Fruit fly (Drosophila melanogaster): ENCODE measurements around the gene CG15432.

CG15432 gene

DNA sequence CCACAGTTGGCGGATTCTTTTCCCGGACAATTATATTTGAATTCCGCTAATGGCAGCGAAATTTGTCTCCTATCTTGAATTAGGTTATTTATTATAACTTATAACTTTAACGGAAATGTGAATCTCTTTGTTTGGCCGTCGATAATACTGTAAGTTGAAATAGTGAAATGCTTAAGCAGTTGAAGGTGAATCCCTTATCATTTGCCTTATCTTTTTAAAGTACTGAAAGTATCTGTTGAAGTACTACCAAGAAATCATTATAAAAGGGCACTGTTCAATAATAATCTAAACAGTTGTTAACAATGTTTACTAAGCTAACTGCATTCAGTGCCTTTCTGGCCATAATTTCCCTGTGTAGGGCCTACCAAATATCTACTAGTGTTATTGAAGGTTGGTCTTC lies 31.3 kb upstream of the CG15432 start, which contains the start of gene CG43055:
CG43055 (plus strand) TSS at position 301 of the 400 bp plus-strand sequence.
- TF ChIP-seq CG14965 (GFP tag; optimal IDR thresholded peaks at IDR 0.05; ENCODE audit: borderline replicate concordance) (no peak), sens (GFP tag) (peak; percentile 9)

DNA sequence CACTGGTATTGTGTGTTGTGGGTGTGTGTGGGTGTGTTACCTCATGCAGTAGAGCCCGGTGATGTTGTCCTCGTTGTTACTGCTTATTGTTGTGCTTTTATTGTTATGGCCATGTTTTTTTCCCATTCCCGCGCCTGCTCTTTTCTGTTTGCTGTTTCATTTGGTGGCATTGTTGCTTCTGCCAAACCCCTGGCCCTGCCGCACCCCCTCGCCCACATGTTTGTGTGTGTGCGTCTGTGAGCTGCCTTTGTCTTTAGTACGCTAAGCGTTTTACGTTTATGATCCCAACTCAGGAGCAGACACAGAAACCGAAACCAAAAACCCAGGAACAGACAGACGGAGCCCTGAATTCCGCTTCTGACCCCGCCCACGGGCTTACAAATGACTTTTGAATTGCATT lies 28.1 kb upstream of the CG15432 start:
- TF ChIP-seq scrt (GFP tag; optimal IDR thresholded peaks at IDR 0.05) (peak; percentile 70), hkb (optimal IDR thresholded peaks at IDR 0.05) (no peak), hkb (GFP tag; IDR thresholded peaks at IDR 0.05) (no peak), abd-A (tag; optimal IDR thresholded peaks at IDR 0.05) (peak; percentile 77), CG3065 (GFP tag; optimal IDR thresholded peaks at IDR 0.05) (no peak), crol (GFP tag; IDR thresholded peaks at IDR 0.05) (peak; percentile 26; the same call in 1 of the 2 replicates), bcd (GFP tag; optimal IDR thresholded peaks at IDR 0.05) (no peak)

DNA sequence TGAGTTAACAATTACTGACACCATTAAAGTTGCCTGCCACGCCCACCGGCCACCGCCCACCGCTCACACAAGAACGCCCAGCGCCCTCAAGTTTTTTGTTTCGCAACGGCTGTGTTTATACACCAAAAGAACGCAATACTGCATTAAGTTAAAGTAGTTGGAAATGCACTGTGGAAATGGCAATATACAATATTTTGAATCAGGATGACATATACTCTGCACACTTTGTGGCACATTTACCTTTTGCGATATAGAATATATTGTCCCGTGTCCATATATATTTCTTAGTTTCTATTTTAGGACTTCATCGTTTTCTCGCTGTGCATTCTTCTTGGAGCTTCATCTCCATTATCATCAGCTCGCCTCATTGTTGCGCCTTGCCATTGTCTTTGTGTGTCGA lies 26.0 kb upstream of the CG15432 start:
- TF ChIP-seq Opbp (GFP tag; IDR thresholded peaks at IDR 0.05; ENCODE audit: partially characterized antibody) (no peak), Med (GFP tag) (peak; percentile 50), CG43689 (GFP tag; IDR thresholded peaks at IDR 0.05) (no peak), esg (GFP tag; conservative IDR thresholded peaks at IDR 0.05) (no peak), CG1233 (GFP tag; optimal IDR thresholded peaks at IDR 0.05) (no peak), wor (GFP tag; IDR thresholded peaks at IDR 0.05) (no peak), Taf1 (GFP tag; IDR thresholded peaks at IDR 0.05) (no peak), caup (GFP tag; optimal IDR thresholded peaks at IDR 0.05; ENCODE audit: severe bottlenecking) (no peak), otp (GFP tag; IDR thresholded peaks at IDR 0.05) (no peak), ttk (GFP tag; IDR thresholded peaks at IDR 0.05) (no peak), lab (GFP tag; optimal IDR thresholded peaks at IDR 0.05) (no peak), CG2199 (GFP tag; IDR thresholded peaks at IDR 0.05) (no peak), Abd-B (GFP tag; optimal IDR thresholded peaks at IDR 0.05) (no peak), emc (GFP tag; optimal IDR thresholded peaks at IDR 0.05) (no peak), stc (GFP tag; IDR thresholded peaks at IDR 0.05) (no peak), row (GFP tag; IDR thresholded peaks at IDR 0.05) (peak; percentile 26; the same call in 1 of the 3 replicates), Drgx (GFP tag; IDR thresholded peaks at IDR 0.05) (0 out of 2 replicates have a peak, but pooled peaks have one; percentile 34), trh (GFP tag; optimal IDR thresholded peaks at IDR 0.05) (no peak), CG12391 (tag; optimal IDR thresholded peaks at IDR 0.05) (no peak), bcd (GFP tag; optimal IDR thresholded peaks at IDR 0.05) (no peak)

DNA sequence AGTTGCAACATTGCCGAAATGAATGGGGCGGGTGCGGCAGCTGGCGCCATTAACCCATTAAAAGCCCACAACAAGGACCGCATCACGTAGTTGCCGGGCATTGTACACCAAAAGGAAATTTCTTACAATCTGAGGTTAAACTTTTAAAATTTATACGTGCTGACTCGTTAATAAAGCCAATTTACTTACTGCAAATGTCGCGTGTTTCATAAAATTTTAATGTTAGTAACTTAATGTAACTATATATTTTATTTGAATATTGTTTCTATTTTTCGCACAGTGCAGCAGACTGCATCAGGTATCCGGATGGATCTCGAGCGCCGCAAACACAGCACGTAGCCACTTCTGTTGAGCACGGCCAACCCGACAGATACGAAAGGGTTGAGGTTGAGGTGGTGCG lies 25.2 kb upstream of the CG15432 start:
- no peak for TF ChIP-seq CG30431 (GFP tag; optimal IDR thresholded peaks at IDR 0.05)
- TF ChIP-seq cad (GFP tag; optimal IDR thresholded peaks at IDR 0.05): no peak
- TF ChIP-seq bsh (GFP tag; optimal IDR thresholded peaks at IDR 0.05): peak in 1 of 2 experiments; percentile 41
- TF ChIP-seq unc-4 (GFP tag; IDR thresholded peaks at IDR 0.05; ENCODE audit: partially characterized antibody): no peak
- no peak for TF ChIP-seq Camta (GFP tag; optimal IDR thresholded peaks at IDR 0.05)
- peak; percentile 25; the same call in 1 of the 2 replicates for TF ChIP-seq Drgx (GFP tag; IDR thresholded peaks at IDR 0.05)
- no peak for TF ChIP-seq Mes4 (GFP tag; optimal IDR thresholded peaks at IDR 0.05)
- no peak for TF ChIP-seq Dref (GFP tag; IDR thresholded peaks at IDR 0.05)
- TF ChIP-seq Bteb2 (GFP tag; optimal IDR thresholded peaks at IDR 0.05): no peak

DNA sequence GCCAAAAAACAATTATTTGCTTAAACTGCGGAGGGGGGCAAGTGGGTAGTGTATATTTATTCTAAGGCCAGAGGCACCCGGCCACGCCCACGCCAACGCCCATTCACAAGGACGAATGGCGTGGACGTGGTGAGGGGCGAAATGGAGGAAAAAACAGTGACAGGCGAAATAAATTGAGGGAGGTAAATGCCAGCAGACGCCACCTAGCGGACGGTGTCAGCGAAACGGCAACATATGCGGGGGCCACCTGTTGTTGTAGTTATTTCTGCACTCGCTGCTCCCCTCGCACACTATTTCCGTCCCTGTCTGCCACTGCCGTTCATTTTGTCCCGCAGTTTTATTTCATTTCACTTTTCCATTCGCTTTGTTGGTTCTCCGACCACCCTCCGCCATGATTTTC lies 24.1 kb upstream of the CG15432 start:
- no peak for TF ChIP-seq CG5180 (GFP tag; optimal IDR thresholded peaks at IDR 0.05)
- TF ChIP-seq Rfx (GFP tag; IDR thresholded peaks at IDR 0.05): 0 out of 2 replicates have a peak, but pooled peaks have one; percentile 8
- 0 out of 2 replicates have a peak, but pooled peaks have one; percentile 35 for TF ChIP-seq H2.0 (GFP tag; IDR thresholded peaks at IDR 0.05)
- no peak for TF ChIP-seq nerfin-2 (GFP tag; IDR thresholded peaks at IDR 0.05; ENCODE audit: partially characterized antibody)
- no peak for TF ChIP-seq CG10274 (GFP tag; optimal IDR thresholded peaks at IDR 0.05)
- no peak for TF ChIP-seq Xrp1 (GFP tag; IDR thresholded peaks at IDR 0.05)
- no peak for TF ChIP-seq trem (tag; optimal IDR thresholded peaks at IDR 0.05)
- no peak for TF ChIP-seq Hmr (GFP tag; optimal IDR thresholded peaks at IDR 0.05)
- TF ChIP-seq CG1024 (GFP tag; IDR thresholded peaks at IDR 0.05): no peak
- no peak for TF ChIP-seq NK7.1 (GFP tag; optimal IDR thresholded peaks at IDR 0.05)
- no peak for TF ChIP-seq org-1 (GFP tag; optimal IDR thresholded peaks at IDR 0.05)
- TF ChIP-seq Myb (GFP tag; optimal IDR thresholded peaks at IDR 0.05): no peak
